Fruit fly (Drosophila melanogaster) whole organism, prepupa: ENCODE measurements around the gene Art9.

Experiments used
- Blimp-1 ChIP-seq: fragments of 200-800 bp; sonication (Bioruptor generic); optimal IDR thresholded peaks from 3 replicates; lab custom pipeline; 2017; ENCODE audit warnings: missing biosample characterization, missing genetic modification characterization, mild to moderate bottlenecking, moderate library complexity, missing genetic modification reagents
- CG10631 ChIP-seq: fragments of 200-800 bp; sonication (Bioruptor generic); optimal IDR thresholded peaks from 2 replicates; lab custom pipeline; 2016; ENCODE audit warnings: missing biosample characterization, missing genetic modification characterization
- CG10669 ChIP-seq: fragments of 200-800 bp; sonication (Bioruptor generic); optimal IDR thresholded peaks from 3 replicates; lab custom pipeline; 2018; ENCODE audit warnings: missing biosample characterization, mild to moderate bottlenecking, missing genetic modification characterization, moderate library complexity
- CG11294 ChIP-seq: fragments of 200-800 bp; sonication (Bioruptor generic); IDR thresholded peaks from 2 replicates; pipeline ENCODE4 v1.3.6; 2022; ENCODE audit warnings: missing biosample characterization, missing genetic modification characterization
- CG11762 ChIP-seq: fragments of 200-800 bp; sonication (Bioruptor generic); optimal IDR thresholded peaks from 3 replicates; lab custom pipeline; 2016; ENCODE audit warnings: missing biosample characterization, missing genetic modification characterization; ENCODE audit not compliant: insufficient read depth
- CG11902 ChIP-seq: fragments of 200-800 bp; sonication (Bioruptor generic); optimal IDR thresholded peaks from 3 replicates; lab custom pipeline; 2016; ENCODE audit warnings: missing biosample characterization, missing genetic modification characterization
- CG1621 ChIP-seq: fragments of 200-800 bp; sonication (Bioruptor generic); optimal IDR thresholded peaks from 3 replicates; lab custom pipeline; 2018; ENCODE audit warnings: missing biosample characterization, mild to moderate bottlenecking, missing genetic modification characterization
- CG16779 ChIP-seq: fragments of 200-800 bp; sonication (Bioruptor generic); optimal IDR thresholded peaks from 3 replicates; lab custom pipeline; 2017; ENCODE audit warnings: missing biosample characterization, mild to moderate bottlenecking, missing genetic modification characterization
- CG3032 ChIP-seq: fragments of 200-800 bp; optimal IDR thresholded peaks from 2 replicates; lab custom pipeline; 2019; ENCODE audit warnings: missing biosample characterization, mild to moderate bottlenecking, missing genetic modification characterization, moderate library complexity
- CG32006 ChIP-seq: fragments of 200-800 bp; sonication (Bioruptor generic); optimal IDR thresholded peaks from 3 replicates; lab custom pipeline; 2017; ENCODE audit warnings: missing biosample characterization, mild to moderate bottlenecking, missing genetic modification characterization
- CG34406 ChIP-seq: fragments of 200-800 bp; sonication (Bioruptor generic); optimal IDR thresholded peaks from 3 replicates; lab custom pipeline; 2016; ENCODE audit warnings: missing biosample characterization, missing genetic modification characterization
- CG3919 ChIP-seq: fragments of 200-800 bp; sonication (Bioruptor generic); optimal IDR thresholded peaks from 3 replicates; lab custom pipeline; 2016; ENCODE audit warnings: missing biosample characterization, missing genetic modification characterization
- CG4318 ChIP-seq: fragments of 200-800 bp; sonication (Bioruptor generic); optimal IDR thresholded peaks from 3 replicates; lab custom pipeline; 2017; ENCODE audit warnings: missing biosample characterization, mild to moderate bottlenecking, missing genetic modification characterization
- CG6163 ChIP-seq: fragments of 200-800 bp; sonication (Bioruptor generic); IDR thresholded peaks from 3 replicates; pipeline ENCODE4 v1.3.6; 2022; ENCODE audit warnings: missing biosample characterization, missing genetic modification characterization
- CG6792 ChIP-seq: fragments of 200-800 bp; sonication (Bioruptor generic); optimal IDR thresholded peaks from 3 replicates; lab custom pipeline; 2016; ENCODE audit warnings: missing biosample characterization, missing genetic modification characterization
- CG6854 ChIP-seq: fragments of 200-800 bp; sonication (Bioruptor generic); optimal IDR thresholded peaks from 2 replicates; lab custom pipeline; 2017; ENCODE audit warnings: missing biosample characterization, mild to moderate bottlenecking, missing genetic modification characterization
- CG7368 ChIP-seq: fragments of 200-800 bp; sonication (Bioruptor generic); optimal IDR thresholded peaks from 3 replicates; lab custom pipeline; 2016; ENCODE audit warnings: missing biosample characterization, missing genetic modification characterization
- CG8119 ChIP-seq: fragments of 200-800 bp; sonication (Bioruptor generic); IDR thresholded peaks from 3 replicates; pipeline ENCODE4 v1.3.6; 2022; ENCODE audit warnings: missing biosample characterization, missing genetic modification characterization
- CG8632 ChIP-seq: fragments of 200-800 bp; sonication (Bioruptor generic); optimal IDR thresholded peaks from 3 replicates; lab custom pipeline; 2016; ENCODE audit warnings: missing biosample characterization, missing genetic modification characterization
- Eip78C ChIP-seq: fragments of 200-800 bp; sonication (Bioruptor generic); peaks from one replicate; lab custom pipeline; 2016; ENCODE audit warnings: missing biosample characterization, missing genetic modification characterization
- Eip93F ChIP-seq: fragments of 200-800 bp; sonication (Bioruptor generic); optimal IDR thresholded peaks from 2 replicates; lab custom pipeline; 2016; ENCODE audit warnings: missing biosample characterization, mild to moderate bottlenecking, missing genetic modification characterization
- Ets96B ChIP-seq: fragments of 200-800 bp; optimal IDR thresholded peaks from 2 replicates; lab custom pipeline; 2019; ENCODE audit warnings: missing biosample characterization, mild to moderate bottlenecking, missing genetic modification characterization, moderate library complexity
- Gug ChIP-seq: fragments of 200-800 bp; sonication (Bioruptor generic); IDR thresholded peaks from 2 replicates; pipeline ENCODE4 v1.3.6; 2022; ENCODE audit warnings: missing biosample characterization, missing genetic modification characterization
- Hr38 ChIP-seq: sonication (Bioruptor generic); optimal IDR thresholded peaks from 2 replicates; lab custom pipeline; 2016; ENCODE audit warnings: missing biosample characterization, missing genetic modification characterization
- Hr4 ChIP-seq: fragments of 200-800 bp; sonication (Bioruptor generic); optimal IDR thresholded peaks from 3 replicates; lab custom pipeline; 2016; ENCODE audit warnings: missing biosample characterization, missing genetic modification characterization
- Sox102F ChIP-seq: fragments of 200-800 bp; sonication (Bioruptor generic); optimal IDR thresholded peaks from 2 replicates; lab custom pipeline; 2016; ENCODE audit warnings: missing biosample characterization, mild to moderate bottlenecking, missing genetic modification characterization
- Sox14 ChIP-seq: fragments of 200-800 bp; sonication (Bioruptor generic); optimal IDR thresholded peaks from 3 replicates; lab custom pipeline; 2016; ENCODE audit warnings: missing biosample characterization, missing genetic modification characterization
- Sox15 ChIP-seq: fragments of 200-800 bp; sonication (Bioruptor generic); optimal IDR thresholded peaks from 3 replicates; lab custom pipeline; 2016; ENCODE audit warnings: missing biosample characterization, missing genetic modification characterization
- achi ChIP-seq: fragments of 200-800 bp; sonication (Bioruptor generic); optimal IDR thresholded peaks from 3 replicates; lab custom pipeline; 2016; ENCODE audit warnings: missing biosample characterization, missing genetic modification characterization
- acj6 ChIP-seq: fragments of 200-800 bp; sonication (Bioruptor generic); optimal IDR thresholded peaks from 3 replicates; lab custom pipeline; 2016; ENCODE audit warnings: missing biosample characterization, missing genetic modification characterization
- cyc ChIP-seq: fragments of 200-800 bp; sonication (Bioruptor generic); optimal IDR thresholded peaks from 3 replicates; lab custom pipeline; 2016; ENCODE audit warnings: missing biosample characterization, missing genetic modification characterization
- dac ChIP-seq: fragments of 200-800 bp; sonication (Bioruptor generic); optimal IDR thresholded peaks from 2 replicates; lab custom pipeline; 2017; ENCODE audit warnings: missing biosample characterization, mild to moderate bottlenecking, missing genetic modification characterization
- dsx ChIP-seq: fragments of 200-800 bp; optimal IDR thresholded peaks from 3 replicates; lab custom pipeline; 2019; ENCODE audit warnings: missing biosample characterization, mild to moderate bottlenecking, missing genetic modification characterization, moderate library complexity; ENCODE audit not compliant: poor library complexity, severe bottlenecking
- eg ChIP-seq: fragments of 200-800 bp; sonication (Bioruptor generic); IDR thresholded peaks from 3 replicates; pipeline ENCODE4 v1.3.6; 2022; ENCODE audit warnings: missing biosample characterization, missing genetic modification characterization
- esn ChIP-seq: fragments of 200-800 bp; sonication (Bioruptor generic); optimal IDR thresholded peaks from 2 replicates; lab custom pipeline; 2016; ENCODE audit warnings: missing biosample characterization, mild to moderate bottlenecking, missing genetic modification characterization, moderate library complexity
- fd59A ChIP-seq: fragments of 200-800 bp; sonication (Bioruptor generic); optimal IDR thresholded peaks from 2 replicates; lab custom pipeline; 2017; ENCODE audit warnings: missing biosample characterization, mild to moderate bottlenecking, missing genetic modification characterization, missing genetic modification reagents
- lz ChIP-seq: fragments of 200-800 bp; sonication (Bioruptor generic); optimal IDR thresholded peaks from 3 replicates; lab custom pipeline; 2016; ENCODE audit warnings: missing biosample characterization, missing genetic modification characterization
- spab ChIP-seq: fragments of 200-800 bp; sonication (Bioruptor generic); optimal IDR thresholded peaks from 2 replicates; lab custom pipeline; 2017; ENCODE audit warnings: missing biosample characterization, mild to moderate bottlenecking, missing genetic modification characterization, missing genetic modification reagents
- svp ChIP-seq: fragments of 200-800 bp; sonication (Bioruptor generic); peaks from one replicate; lab custom pipeline; 2016; ENCODE audit warnings: missing biosample characterization, missing genetic modification characterization
- topi ChIP-seq: fragments of 200-800 bp; sonication (Bioruptor generic); optimal IDR thresholded peaks from 3 replicates; lab custom pipeline; 2016; ENCODE audit warnings: missing biosample characterization, missing genetic modification characterization

The Art9 gene

dm6 chr3R:13931813-13932212 is 11.4 kb downstream of the Art9 start (continued):
- TF ChIP-seq CG32006 (GFP tag; lab: Kevin White, UChicago) (peak; percentile 22), acj6 (GFP tag; lab: Kevin White, UChicago) (peak; percentile 48), topi (peak; percentile 57), Ets96B (tag; lab: Kevin White, UChicago) (peak; percentile 30), Hr4 (GFP tag; lab: Kevin White, UChicago) (peak; percentile 4), fd59A (GFP tag; lab: Kevin White, UChicago) (peak; percentile 19), CG8119 (GFP tag; lab: Robert Waterston, UW) (0 out of 3 replicates have a peak, but pooled peaks have one; percentile 22), CG6792 (peak; percentile 35), dsx (GFP tag; lab: Kevin White, UChicago) (peak; percentile 55), cyc (peak; percentile 10), Gug (GFP tag; lab: Robert Waterston, UW) (no peak)
- TF ChIP-seq, all 60 proteins: peak for 28

dm6 chr3R:13930252-13930651 is 13.0 kb downstream of the Art9 start:
- no peak for TF ChIP-seq CG8119 (GFP tag; lab: Robert Waterston, UW)
- peak; percentile 5 for TF ChIP-seq svp (GFP tag; lab: Kevin White, UChicago)
- TF ChIP-seq, all 60 proteins: peak for 1

dm6 chr3R:13927543-13927942 is 15.7 kb downstream of the Art9 start:
- TF ChIP-seq CG7368 (GFP tag; lab: Kevin White, UChicago) = no peak
- peak; percentile 29 for TF ChIP-seq dsx (GFP tag; lab: Kevin White, UChicago)
- TF ChIP-seq topi = no peak
- TF ChIP-seq, all 60 proteins: peak for 1

dm6 chr3R:13923626-13924025 is 19.6 kb downstream of the Art9 start:
- TF ChIP-seq Eip78C = no peak
- peak; percentile 38 for TF ChIP-seq svp (GFP tag; lab: Kevin White, UChicago)
- TF ChIP-seq CG6792 = no peak
- no peak for TF ChIP-seq CG1621 (tag; lab: Kevin White, UChicago)
- no peak for TF ChIP-seq Hr4 (GFP tag; lab: Kevin White, UChicago)
- TF ChIP-seq spab = no peak
- TF ChIP-seq CG3032 (tag; lab: Kevin White, UChicago) = no peak

- TF ChIP-seq Ets96B (tag; lab: Kevin White, UChicago) (peak; percentile 89), topi (peak; percentile 87), lz (peak; percentile 58), CG1621 (tag; lab: Kevin White, UChicago) (peak; percentile 66), esn (GFP tag; lab: Kevin White, UChicago) (peak; percentile 78), CG16779 (tag; lab: Kevin White, UChicago) (peak; percentile 26), CG6854 (peak; percentile 78), Blimp-1 (GFP tag; lab: Kevin White, UChicago) (peak; percentile 65), CG10631 (GFP tag; lab: Kevin White, UChicago) (peak; percentile 70), eg (GFP tag; lab: Robert Waterston, UW) (peak; percentile 36; the same call in 1 of the 3 replicates), fd59A (GFP tag; lab: Kevin White, UChicago) (peak; percentile 72), CG10669 (GFP tag; lab: Kevin White, UChicago) (peak; percentile 89), Eip93F (GFP tag; lab: Kevin White, UChicago) (no peak), svp (GFP tag; lab: Kevin White, UChicago) (peak; percentile 88), CG6792 (peak; percentile 71), Sox15 (GFP tag; lab: Kevin White, UChicago) (peak; percentile 49), CG3919 (GFP tag; lab: Kevin White, UChicago) (peak; percentile 92), Eip78C (peak; percentile 95), cyc (peak; percentile 89), dsx (GFP tag; lab: Kevin White, UChicago) (peak; percentile 81), Sox14 (GFP tag; lab: Kevin White, UChicago) (peak; percentile 80), achi (GFP tag; lab: Kevin White, UChicago) (peak; percentile 80), CG3032 (tag; lab: Kevin White, UChicago) (peak; percentile 80), CG11902 (peak; percentile 75), CG4318 (GFP tag; lab: Kevin White, UChicago) (no peak), CG8632 (GFP tag; lab: Kevin White, UChicago) (peak; percentile 66), CG11294 (GFP tag; lab: Robert Waterston, UW) (peak; percentile 10; the same call in 1 of the 2 replicates), dac (no peak), Sox102F (GFP tag; lab: Kevin White, UChicago) (peak; percentile 73), CG6163 (GFP tag; lab: Robert Waterston, UW) (peak; percentile 94), CG34406 (GFP tag; lab: Kevin White, UChicago) (peak; percentile 74), CG11762 (peak; percentile 67), Hr38 (no peak)
Measured at dm6 chr3R:13921806-13922515, 21.3 kb downstream of the Art9 start.
